Fruit fly (Drosophila melanogaster) whole organism, pupa: ENCODE measurements around the gene mRpL27.

Experiments used
- CG15710 ChIP-seq: fragments of 200-800 bp; sonication (Bioruptor generic); optimal IDR thresholded peaks from 2 replicates; lab custom pipeline; 2018; ENCODE audit warnings: missing biosample characterization, mild to moderate bottlenecking, missing genetic modification characterization, moderate library complexity
- CG32121 ChIP-seq: fragments of 200-800 bp; sonication (Bioruptor generic); IDR thresholded peaks from 2 replicates; pipeline ENCODE4 v1.3.6; 2022; ENCODE audit warnings: missing biosample characterization, missing genetic modification characterization
- CG4496 ChIP-seq: fragments of 200-800 bp; sonication (Bioruptor generic); IDR thresholded peaks from 3 replicates; pipeline ENCODE4 v1.3.6; 2022; ENCODE audit warnings: missing biosample characterization, missing genetic modification characterization
- CG8159 ChIP-seq: fragments of 200-800 bp; sonication (Bioruptor generic); optimal IDR thresholded peaks from 3 replicates; lab custom pipeline; 2018; ENCODE audit warnings: missing biosample characterization, mild to moderate bottlenecking, missing genetic modification characterization, moderate library complexity
- Ets98B ChIP-seq: fragments of 200-800 bp; sonication (Bioruptor generic); IDR thresholded peaks from 2 replicates; pipeline ENCODE4 v1.3.6; 2022; ENCODE audit warnings: missing biosample characterization, missing genetic modification characterization
- Pif1A ChIP-seq: fragments of 200-800 bp; sonication (Bioruptor generic); optimal IDR thresholded peaks from 3 replicates; lab custom pipeline; 2016; ENCODE audit warnings: missing biosample characterization, missing genetic modification characterization
- Pif1B ChIP-seq: fragments of 200-800 bp; sonication (Bioruptor generic); optimal IDR thresholded peaks from 3 replicates; lab custom pipeline; 2016; ENCODE audit warnings: missing biosample characterization, missing genetic modification characterization
- fd96Ca ChIP-seq: fragments of 200-800 bp; sonication (Bioruptor generic); IDR thresholded peaks from 3 replicates; pipeline ENCODE4 v1.3.6; 2022; ENCODE audit warnings: missing biosample characterization, missing genetic modification characterization
- gl ChIP-seq: fragments of 200-800 bp; sonication (Bioruptor generic); optimal IDR thresholded peaks from 2 replicates; lab custom pipeline; 2018; ENCODE audit warnings: missing biosample characterization, mild to moderate bottlenecking, missing genetic modification characterization
- rn ChIP-seq: fragments of 200-800 bp; sonication (Bioruptor generic); IDR thresholded peaks from 2 replicates; pipeline ENCODE4 v1.3.6; 2022; ENCODE audit warnings: missing biosample characterization, missing genetic modification characterization

- TF ChIP-seq CG4496 (no peak), rn (GFP tag; lab: Robert Waterston, UW) (no peak), Ets98B (GFP tag; lab: Robert Waterston, UW) (no peak), Pif1B (no peak), gl (tag; lab: Kevin White, UChicago) (no peak), Pif1A (GFP tag; lab: Kevin White, UChicago) (no peak), CG8159 (tag; lab: Kevin White, UChicago) (no peak), fd96Ca (no peak), CG15710 (tag; lab: Kevin White, UChicago) (no peak), CG32121 (GFP tag; lab: Robert Waterston, UW) (no peak)
These were observed 6.6 kb downstream of the mRpL27 start, which contains the start of gene CG15439 for dm6 chr2L:4452798-4453197.
